Worm (Caenorhabditis elegans) whole organism, young adult: ENCODE measurements around the gene F55E10.2.

Experiments
- B0019.2 ChIP-seq: fragments of 200-800 bp; sonication (Bioruptor generic); conservative IDR thresholded peaks from 2 replicates; pipeline ENCODE4 v1.3.6; 2022; ENCODE audit warnings: missing genetic modification reagents, missing genetic modification characterization, missing compliant biosample characterization
- B0035.1 ChIP-seq: sonication (generic microtip); optimal IDR thresholded peaks from 2 replicates; lab custom pipeline; 2016; ENCODE audit warnings: missing genetic modification characterization, mild to moderate bottlenecking, missing compliant biosample characterization, missing genotype, missing genetic modification reagents
- B0336.3 ChIP-seq: fragments of 200-800 bp; sonication (Bioruptor generic); IDR thresholded peaks from 2 replicates; pipeline ENCODE4 v1.3.6; 2022; ENCODE audit warnings: missing genetic modification characterization, missing compliant biosample characterization
- F49E8.2 ChIP-seq: sonication (generic microtip); optimal IDR thresholded peaks from 3 replicates; lab custom pipeline; 2017; ENCODE audit warnings: missing genetic modification characterization, mild to moderate bottlenecking, missing compliant biosample characterization, antibody characterized with exemption, moderate library complexity; ENCODE audit not compliant: insufficient read depth
- F55B11.4 ChIP-seq: sonication (generic microtip); optimal IDR thresholded peaks from 2 replicates; lab custom pipeline; 2016; ENCODE audit warnings: missing compliant biosample characterization, missing genetic modification characterization, borderline replicate concordance; ENCODE audit not compliant: insufficient read depth
- T07F8.4 ChIP-seq: sonication (generic microtip); optimal IDR thresholded peaks from 2 replicates; lab custom pipeline; 2016; ENCODE audit warnings: mild to moderate bottlenecking, missing genetic modification characterization, moderate library complexity, missing compliant biosample characterization
- T26A5.8 ChIP-seq: sonication (generic microtip); optimal IDR thresholded peaks from 2 replicates; lab custom pipeline; 2016; ENCODE audit warnings: missing genetic modification characterization, missing compliant biosample characterization
- Y67H2A.10 ChIP-seq: fragments of 200-800 bp; sonication (Bioruptor generic); conservative IDR thresholded peaks from 2 replicates; pipeline ENCODE4 v1.3.6; 2022; ENCODE audit warnings: missing genetic modification reagents, missing genetic modification characterization, missing compliant biosample characterization
- Y95B8A.8 ChIP-seq: fragments of 200-800 bp; sonication (Bioruptor generic); IDR thresholded peaks from 2 replicates; pipeline ENCODE4 v1.3.6; 2022; ENCODE audit warnings: missing genetic modification reagents, missing genetic modification characterization, missing compliant biosample characterization
- ama-1 ChIP-seq, 3 experiments: fragments of 150-350 bp in 1 of 3; sonication (generic microtip) in 2 of 3; optimal IDR thresholded peaks; 2 replicates each; lab custom pipeline; 2014 to 2018; ENCODE audit warnings: missing biosample characterization in 2 of 3, missing genetic modification characterization in 2 of 3, missing genetic modification reagents in 2 of 3
- aptf-3 ChIP-seq: fragments of 200-800 bp; sonication (Bioruptor generic); IDR thresholded peaks from 2 replicates; pipeline ENCODE4 v1.3.6; 2022; ENCODE audit warnings: missing genetic modification characterization, missing compliant biosample characterization
- athp-1 ChIP-seq: sonication (generic microtip); optimal IDR thresholded peaks from 2 replicates; lab custom pipeline; 2017; ENCODE audit warnings: mild to moderate bottlenecking, missing genetic modification characterization, missing compliant biosample characterization
- cebp-2 ChIP-seq: fragments of 200-800 bp; sonication (Bioruptor generic); IDR thresholded peaks from 2 replicates; pipeline ENCODE4 v1.3.6; 2022; ENCODE audit warnings: missing genetic modification characterization, missing compliant biosample characterization
- ceh-100 ChIP-seq: fragments of 200-800 bp; sonication (Bioruptor generic); IDR thresholded peaks from 2 replicates; pipeline ENCODE4 v1.3.6; 2022; ENCODE audit warnings: missing genetic modification reagents, missing genetic modification characterization, missing compliant biosample characterization
- die-1 ChIP-seq: sonication (generic microtip); optimal IDR thresholded peaks from 2 replicates; lab custom pipeline; 2016; ENCODE audit warnings: missing genotype, mild to moderate bottlenecking, missing genetic modification characterization, missing compliant biosample characterization
- hlh-12 ChIP-seq: sonication (generic microtip); optimal IDR thresholded peaks from 2 replicates; lab custom pipeline; 2016; ENCODE audit warnings: missing genetic modification characterization, missing compliant biosample characterization
- hsf-1 ChIP-seq: fragments of 200-800 bp; sonication (Bioruptor generic); IDR thresholded peaks from 2 replicates; pipeline ENCODE4 v1.3.6; 2022; ENCODE audit warnings: missing genetic modification reagents, missing genetic modification characterization, missing compliant biosample characterization
- lag-1 ChIP-seq: fragments of 200-800 bp; sonication (Bioruptor generic); IDR thresholded peaks from 2 replicates; pipeline ENCODE4 v1.3.6; 2022; ENCODE audit warnings: missing genetic modification reagents, missing genetic modification characterization, missing compliant biosample characterization
- let-607 ChIP-seq, 2 experiments: fragments of 200-800 bp in 1 of 2; sonication (Bioruptor generic) in 1 of 2; sonication (generic microtip) in 1 of 2; optimal IDR thresholded peaks; 2 replicates each; lab custom pipeline; 2016 to 2018; ENCODE audit warnings: mild to moderate bottlenecking in 2 of 2, missing compliant biosample characterization in 2 of 2, missing genetic modification characterization in 2 of 2, moderate library complexity in 2 of 2, missing genotype in 1 of 2
- lin-35 ChIP-seq, 3 experiments: fragments of 150-350 bp in 2 of 3; sonication (generic microtip) in 1 of 3; optimal IDR thresholded peaks; 2 replicates each; lab custom pipeline; 2014 to 2018; ENCODE audit warnings: missing biosample characterization in 3 of 3, missing genetic modification characterization in 3 of 3, missing genetic modification reagents in 3 of 3
- lir-1 ChIP-seq: fragments of 200-800 bp; sonication (Bioruptor generic); conservative IDR thresholded peaks from 2 replicates; pipeline ENCODE4 v1.3.6; 2022; ENCODE audit warnings: missing genetic modification reagents, missing genetic modification characterization, missing compliant biosample characterization
- lsy-27 ChIP-seq: sonication (generic microtip); optimal IDR thresholded peaks from 2 replicates; lab custom pipeline; 2017; ENCODE audit warnings: missing genetic modification characterization, mild to moderate bottlenecking, missing compliant biosample characterization, antibody characterized with exemption, missing genotype, borderline replicate concordance; ENCODE audit not compliant: insufficient read depth
- madf-3 ChIP-seq: fragments of 200-800 bp; sonication (Bioruptor generic); IDR thresholded peaks from 2 replicates; pipeline ENCODE4 v1.3.6; 2022; ENCODE audit warnings: missing genetic modification reagents, missing genetic modification characterization, missing compliant biosample characterization
- mcd-1 ChIP-seq: fragments of 200-800 bp; sonication (Bioruptor generic); IDR thresholded peaks from 2 replicates; pipeline ENCODE4 v1.3.6; 2022; ENCODE audit warnings: missing genetic modification reagents, missing genetic modification characterization, missing compliant biosample characterization
- nfya-2 ChIP-seq: fragments of 200-800 bp; sonication (Bioruptor generic); IDR thresholded peaks from 2 replicates; pipeline ENCODE4 v1.3.6; 2022; ENCODE audit warnings: missing genetic modification reagents, missing genetic modification characterization, missing compliant biosample characterization
- nhr-80 ChIP-seq: sonication (generic microtip); optimal IDR thresholded peaks from 2 replicates; lab custom pipeline; 2016; ENCODE audit warnings: missing genetic modification characterization, missing compliant biosample characterization
- nhr-90 ChIP-seq: sonication (generic microtip); optimal IDR thresholded peaks from 2 replicates; lab custom pipeline; 2016; ENCODE audit warnings: missing genotype, mild to moderate bottlenecking, missing genetic modification characterization, missing compliant biosample characterization
- pha-4 ChIP-seq: fragments of 150-350 bp; sonication (generic microtip); optimal IDR thresholded peaks from 2 replicates; lab custom pipeline; 2014; ENCODE audit warnings: missing biosample characterization, missing genetic modification reagents, missing genetic modification characterization
- rec-8 ChIP-seq, 2 experiments: sonication (generic microtip); optimal IDR thresholded peaks; 2 replicates each; lab custom pipeline; 2016; ENCODE audit warnings: mild to moderate bottlenecking in 2 of 2, missing genetic modification characterization in 2 of 2, missing genetic modification reagents in 2 of 2, missing genotype in 2 of 2, missing biosample characterization in 1 of 2, missing compliant biosample characterization in 1 of 2, moderate library complexity in 1 of 2
- sea-2 ChIP-seq: fragments of 200-800 bp; sonication (Bioruptor generic); IDR thresholded peaks from 2 replicates; pipeline ENCODE4 v1.3.6; 2022; ENCODE audit warnings: missing genetic modification characterization, missing compliant biosample characterization
- snpc-1.1 ChIP-seq: sonication (generic microtip); optimal IDR thresholded peaks from 2 replicates; lab custom pipeline; 2017; ENCODE audit warnings: missing genetic modification characterization, mild to moderate bottlenecking, missing compliant biosample characterization, antibody characterized with exemption, moderate library complexity, missing genotype, missing genetic modification reagents; ENCODE audit not compliant: insufficient read depth
- tbp1 ChIP-seq: fragments of 200-800 bp; sonication (Bioruptor generic); optimal IDR thresholded peaks from 2 replicates; lab custom pipeline; 2018; ENCODE audit warnings: mild to moderate bottlenecking, missing genetic modification characterization, missing compliant biosample characterization
- tbx-9 ChIP-seq: sonication (generic microtip); optimal IDR thresholded peaks from 2 replicates; lab custom pipeline; 2016; ENCODE audit warnings: borderline replicate concordance, missing genetic modification characterization, inconsistent platforms, missing compliant biosample characterization
- zfh-2 ChIP-seq: fragments of 200-800 bp; sonication (Bioruptor generic); conservative IDR thresholded peaks from 2 replicates; pipeline ENCODE4 v1.3.6; 2022; ENCODE audit warnings: missing genetic modification reagents, missing genetic modification characterization, missing compliant biosample characterization

The F55E10.2 gene

DNA sequence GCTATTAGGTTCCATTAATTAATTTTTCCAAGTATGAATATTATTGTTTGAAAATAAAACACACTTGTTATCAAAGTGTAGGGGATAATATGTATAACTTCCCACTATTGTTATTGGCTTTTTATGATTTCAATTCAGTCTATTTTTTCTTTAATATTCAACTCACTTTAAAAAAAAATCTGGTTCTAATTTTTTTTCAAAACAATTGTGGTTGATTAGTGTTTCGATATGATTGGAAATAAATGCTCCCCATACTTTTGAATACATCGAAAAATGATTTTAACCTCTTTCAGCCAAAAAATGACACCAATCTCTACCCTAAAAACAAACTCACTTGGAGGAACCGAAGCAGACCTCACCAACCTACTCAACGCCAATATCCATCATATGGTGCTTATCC lies at the start of gene F55E10.2:
Gene F55E10.2 (plus strand): TSS at position 301 of the 400 bp plus-strand sequence.
- TF ChIP-seq Y67H2A.10 (GFP tag; lab: Robert Waterston, UW) (no peak), tbp1 (GFP tag; lab: Kevin White, UChicago) (no peak), die-1 (tag; lab: Kevin White, UChicago) (no peak), pha-4 (tag; lab: Kevin White, UChicago) (no peak), F55B11.4 (no peak), B0019.2 (GFP tag; lab: Robert Waterston, UW) (no peak), lin-35 (GFP tag; optimal IDR thresholded peaks at IDR 0.05; lab: Kevin White, UChicago) (no peak), ama-1 (optimal IDR thresholded peaks at IDR 0.05; lab: Kevin White, UChicago) (no peak), ama-1 (GFP tag; optimal IDR thresholded peaks at IDR 0.05; lab: Kevin White, UChicago) (no peak), nhr-90 (tag; lab: Kevin White, UChicago) (no peak), nfya-2 (GFP tag; lab: Robert Waterston, UW) (no peak), let-607 (tag; optimal IDR thresholded peaks at IDR 0.05; lab: Kevin White, UChicago) (no peak), madf-3 (no peak), lag-1 (GFP tag; lab: Robert Waterston, UW) (no peak), rec-8 (tag; optimal IDR thresholded peaks at IDR 0.05; lab: Kevin White, UChicago) (no peak)

DNA sequence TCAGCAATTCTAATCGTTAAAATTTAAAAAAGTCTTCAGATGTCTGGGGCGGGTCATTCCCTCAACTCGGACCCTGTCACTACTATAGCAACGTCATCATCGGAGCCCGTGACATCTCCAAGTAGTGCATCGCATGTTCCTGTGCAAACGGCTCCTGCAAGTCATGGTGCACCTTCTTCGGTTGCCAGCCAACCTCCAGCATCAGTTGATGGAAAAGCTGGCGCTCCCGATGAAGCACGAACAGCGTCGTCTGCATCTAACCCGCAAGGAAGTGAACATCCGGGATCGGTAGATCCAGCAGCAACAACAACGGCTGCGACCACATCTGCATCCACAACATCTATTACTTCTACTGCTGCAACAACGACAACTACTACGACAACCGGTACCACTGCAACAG lies 45.9 kb upstream of the F55E10.2 start, which contains the start of gene R09F10.3:
Gene R09F10.3 (plus strand): TSS at position 40 of the 400 bp plus-strand sequence.
- TF ChIP-seq B0035.1 (tag; lab: Kevin White, UChicago) (no peak), zfh-2 (GFP tag; lab: Robert Waterston, UW) (peak; percentile 65), snpc-1.1 (tag; lab: Kevin White, UChicago) (no peak), sea-2 (GFP tag; lab: Robert Waterston, UW) (peak; percentile 14; the same call in 1 of the 2 replicates), F49E8.2 (tag; lab: Kevin White, UChicago) (no peak), lir-1 (GFP tag; lab: Robert Waterston, UW) (no peak), tbx-9 (no peak), cebp-2 (GFP tag; lab: Robert Waterston, UW) (no peak), mcd-1 (GFP tag; lab: Robert Waterston, UW) (no peak), hlh-12 (tag; lab: Kevin White, UChicago) (no peak), T26A5.8 (tag; lab: Kevin White, UChicago) (no peak), ceh-100 (GFP tag; lab: Robert Waterston, UW) (no peak), Y95B8A.8 (GFP tag; lab: Robert Waterston, UW) (no peak), athp-1 (tag; lab: Kevin White, UChicago) (no peak), T07F8.4 (tag; lab: Kevin White, UChicago) (no peak), lag-1 (GFP tag; lab: Robert Waterston, UW) (no peak)
- TF ChIP-seq, all 124 proteins: peak for 2

DNA sequence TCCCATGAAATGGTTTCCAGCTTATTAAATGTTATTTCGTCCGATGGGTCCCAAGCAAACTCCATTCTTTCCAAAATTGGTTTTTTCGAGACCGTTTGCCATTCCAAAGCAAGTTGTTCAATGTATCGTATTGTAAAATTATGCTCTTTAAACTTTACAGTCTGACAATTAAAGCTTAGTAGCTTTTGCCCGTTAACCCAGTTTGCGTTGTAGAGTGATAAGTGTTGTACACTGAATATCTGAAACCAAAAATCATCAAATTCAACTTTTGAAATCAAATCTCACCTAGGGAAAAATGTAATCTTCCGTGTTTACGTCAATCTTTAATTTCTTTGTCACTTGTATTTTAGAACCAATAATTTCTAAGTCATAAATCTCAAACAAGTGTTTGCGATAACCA lies 43.2 kb upstream of the F55E10.2 start:
- TF ChIP-seq nhr-80 (tag; lab: Kevin White, UChicago) (no peak), hsf-1 (GFP tag; lab: Robert Waterston, UW) (no peak), Y67H2A.10 (GFP tag; lab: Robert Waterston, UW) (no peak), B0336.3 (GFP tag; lab: Robert Waterston, UW) (no peak), tbx-9 (no peak), lsy-27 (tag; lab: Kevin White, UChicago) (no peak), aptf-3 (GFP tag; lab: Robert Waterston, UW) (no peak)
